Fruit fly (Drosophila melanogaster) whole organism, embryonic: Measurements from ENCODE around the gene Aasdh.
A peak's percentile ranks its signal among the peaks of the same experiment; 100 is the strongest.

ENCODE experiments used
- Atf6 ChIP-seq: fragments of 200-800 bp; sonication (Bioruptor generic); IDR thresholded peaks from 2 replicates; pipeline ENCODE4 v1.3.6; 2022; ENCODE audit warnings: missing biosample characterization, missing genetic modification characterization
- CG10543 ChIP-seq: fragments of 200-800 bp; sonication (Bioruptor generic); optimal IDR thresholded peaks from 3 replicates; lab custom pipeline; 2017; ENCODE audit warnings: missing biosample characterization, mild to moderate bottlenecking, missing genetic modification characterization, moderate library complexity
- CG11093 ChIP-seq: fragments of 200-800 bp; sonication (Bioruptor generic); IDR thresholded peaks from 3 replicates; pipeline ENCODE4 v1.3.6; 2022; ENCODE audit warnings: missing biosample characterization, missing genetic modification characterization
- CG12942 ChIP-seq: fragments of 200-800 bp; sonication (Bioruptor generic); optimal IDR thresholded peaks from 3 replicates; lab custom pipeline; 2016; ENCODE audit warnings: missing biosample characterization, missing genetic modification characterization
- CG15479 ChIP-seq: fragments of 200-800 bp; sonication (Bioruptor generic); optimal IDR thresholded peaks from 3 replicates; lab custom pipeline; 2019; ENCODE audit warnings: missing biosample characterization, mild to moderate bottlenecking, missing genetic modification characterization, moderate library complexity
- CG17186 ChIP-seq: fragments of 200-800 bp; sonication (Bioruptor generic); optimal IDR thresholded peaks from 3 replicates; lab custom pipeline; 2017; ENCODE audit warnings: missing biosample characterization, missing genetic modification reagents, missing genetic modification characterization
- CG2712 ChIP-seq: fragments of 200-800 bp; optimal IDR thresholded peaks from 3 replicates; lab custom pipeline; 2019; ENCODE audit warnings: missing biosample characterization, mild to moderate bottlenecking, missing genetic modification characterization, moderate library complexity
- CG32772 ChIP-seq: fragments of 200-800 bp; sonication (Bioruptor generic); IDR thresholded peaks from 2 replicates; pipeline ENCODE4 v1.3.6; 2022; ENCODE audit warnings: missing biosample characterization, missing genetic modification characterization
- CG34376 ChIP-seq: fragments of 200-800 bp; sonication (Bioruptor generic); optimal IDR thresholded peaks from 2 replicates; lab custom pipeline; 2018; ENCODE audit warnings: missing biosample characterization, mild to moderate bottlenecking, missing genetic modification characterization
- CG4404 ChIP-seq: fragments of 200-800 bp; sonication (Bioruptor generic); IDR thresholded peaks from 2 replicates; pipeline ENCODE4 v1.3.6; 2022; ENCODE audit warnings: missing biosample characterization, missing genetic modification characterization
- CG5245 ChIP-seq: fragments of 200-800 bp; sonication (Bioruptor generic); optimal IDR thresholded peaks from 3 replicates; lab custom pipeline; 2016; ENCODE audit warnings: missing biosample characterization, missing genetic modification characterization
- CG7556 ChIP-seq: fragments of 200-800 bp; sonication (Bioruptor generic); optimal IDR thresholded peaks from 2 replicates; lab custom pipeline; 2017; ENCODE audit warnings: missing biosample characterization, mild to moderate bottlenecking, missing genetic modification characterization
- CG7786 ChIP-seq: fragments of 200-800 bp; sonication (Bioruptor generic); optimal IDR thresholded peaks from 2 replicates; lab custom pipeline; 2016; ENCODE audit warnings: missing biosample characterization, missing genetic modification characterization
- CG8478 ChIP-seq: fragments of >200 bp; optimal IDR thresholded peaks from 2 replicates; lab custom pipeline; 2018
- CG9797 ChIP-seq: fragments of 200-800 bp; sonication (Bioruptor generic); optimal IDR thresholded peaks from 3 replicates; lab custom pipeline; 2018; ENCODE audit warnings: missing biosample characterization, mild to moderate bottlenecking, missing genetic modification characterization
- GATAe ChIP-seq: fragments of 200-800 bp; sonication (Bioruptor generic); conservative IDR thresholded peaks from 2 replicates; pipeline ENCODE4 v1.3.6; 2022; ENCODE audit warnings: missing biosample characterization, missing genetic modification characterization
- HmgZ ChIP-seq: fragments of 200-800 bp; sonication (Bioruptor generic); optimal IDR thresholded peaks from 2 replicates; lab custom pipeline; 2018; ENCODE audit warnings: missing biosample characterization, mild to moderate bottlenecking, missing genetic modification characterization
- Hmr ChIP-seq: fragments of 200-800 bp; sonication (Bioruptor generic); optimal IDR thresholded peaks from 3 replicates; lab custom pipeline; 2017; ENCODE audit warnings: mild to moderate bottlenecking, missing biosample characterization, missing genetic modification reagents, missing genetic modification characterization
- Hr3 ChIP-seq: fragments of 200-800 bp; sonication (Bioruptor generic); optimal IDR thresholded peaks from 3 replicates; lab custom pipeline; 2016; ENCODE audit warnings: missing biosample characterization, missing genetic modification characterization
- Lpt ChIP-seq: fragments of >200 bp; optimal IDR thresholded peaks from 2 replicates; lab custom pipeline; 2018; ENCODE audit warnings: missing biosample characterization, missing genetic modification characterization
- Mes4 ChIP-seq: fragments of 200-800 bp; sonication (Bioruptor generic); optimal IDR thresholded peaks from 2 replicates; lab custom pipeline; 2016; ENCODE audit warnings: missing biosample characterization, missing genetic modification characterization
- PHDP ChIP-seq: fragments of 200-800 bp; sonication (Bioruptor generic); optimal IDR thresholded peaks from 3 replicates; lab custom pipeline; 2018; ENCODE audit warnings: missing biosample characterization, mild to moderate bottlenecking, missing genetic modification characterization, moderate library complexity
- TFAM ChIP-seq: fragments of 200-800 bp; sonication (Bioruptor generic); optimal IDR thresholded peaks from 2 replicates; lab custom pipeline; 2017; ENCODE audit warnings: missing biosample characterization, missing genetic modification characterization, inconsistent platforms
- YL-1 ChIP-seq: fragments of 200-800 bp; sonication (Bioruptor generic); optimal IDR thresholded peaks from 3 replicates; lab custom pipeline; 2017; ENCODE audit warnings: missing biosample characterization, mild to moderate bottlenecking, missing genetic modification characterization
- abd-A ChIP-seq: fragments of 200-800 bp; sonication (Bioruptor generic); optimal IDR thresholded peaks from 3 replicates; lab custom pipeline; 2019; ENCODE audit warnings: missing biosample characterization, mild to moderate bottlenecking, missing genetic modification characterization, moderate library complexity
- az2 ChIP-seq: fragments of 200-800 bp; sonication (Bioruptor generic); optimal IDR thresholded peaks from 3 replicates; lab custom pipeline; 2016; ENCODE audit warnings: missing biosample characterization, missing genetic modification characterization
- bbx ChIP-seq: fragments of 200-800 bp; sonication (Bioruptor generic); IDR thresholded peaks from 2 replicates; pipeline ENCODE4 v1.3.6; 2022; ENCODE audit warnings: missing biosample characterization, missing genetic modification characterization; ENCODE audit not compliant: partially characterized antibody
- chinmo ChIP-seq: fragments of 200-800 bp; sonication (Bioruptor generic); IDR thresholded peaks from 4 replicates; pipeline ENCODE4 v1.3.6; 2022; ENCODE audit warnings: missing biosample characterization, missing genetic modification characterization; ENCODE audit not compliant: partially characterized antibody
- chm ChIP-seq: fragments of 200-800 bp; sonication (Bioruptor generic); IDR thresholded peaks from 2 replicates; pipeline ENCODE4 v1.3.6; 2022; ENCODE audit warnings: missing biosample characterization, missing genetic modification characterization
- emc ChIP-seq: fragments of 200-800 bp; sonication (Bioruptor generic); optimal IDR thresholded peaks from 2 replicates; lab custom pipeline; 2016; ENCODE audit warnings: missing biosample characterization, missing genetic modification characterization
- esg ChIP-seq: fragments of 200-800 bp; sonication (Bioruptor generic); conservative IDR thresholded peaks from 2 replicates; pipeline ENCODE4 v1.3.6; 2022; ENCODE audit warnings: missing biosample characterization, missing genetic modification characterization
- fd3F ChIP-seq: fragments of 200-800 bp; sonication (Bioruptor generic); optimal IDR thresholded peaks from 2 replicates; lab custom pipeline; 2018; ENCODE audit warnings: missing biosample characterization, mild to moderate bottlenecking, missing genetic modification characterization, moderate library complexity
- fru ChIP-seq: fragments of >200 bp; optimal IDR thresholded peaks from 2 replicates; lab custom pipeline; 2017
- gro ChIP-seq: fragments of 200-800 bp; sonication (Bioruptor generic); optimal IDR thresholded peaks from 2 replicates; lab custom pipeline; 2016; ENCODE audit warnings: missing biosample characterization, missing genetic modification characterization
- ind ChIP-seq: fragments of 200-800 bp; sonication (Bioruptor generic); optimal IDR thresholded peaks from 3 replicates; lab custom pipeline; 2016; ENCODE audit warnings: missing biosample characterization, missing genetic modification characterization
- lola ChIP-seq, 3 experiments: fragments of >200 bp in 2 of 3; fragments of 200-800 bp in 1 of 3; sonication (Bioruptor generic) in 1 of 3; optimal IDR thresholded peaks; 2 replicates each; lab custom pipeline; 2017 to 2019; ENCODE audit warnings: missing biosample characterization in 3 of 3, missing genetic modification characterization in 3 of 3, mild to moderate bottlenecking in 1 of 3, moderate library complexity in 1 of 3
- mirr ChIP-seq: fragments of 200-800 bp; sonication (Bioruptor generic); optimal IDR thresholded peaks from 3 replicates; lab custom pipeline; 2018; ENCODE audit warnings: missing biosample characterization, mild to moderate bottlenecking, missing genetic modification characterization
- nom ChIP-seq: fragments of 200-800 bp; sonication (Bioruptor generic); optimal IDR thresholded peaks from 2 replicates; lab custom pipeline; 2017; ENCODE audit warnings: missing biosample characterization, missing genetic modification characterization, mild to moderate bottlenecking, moderate library complexity, missing genetic modification reagents
- org-1 ChIP-seq: fragments of 200-800 bp; sonication (Bioruptor generic); optimal IDR thresholded peaks from 2 replicates; lab custom pipeline; 2017; ENCODE audit warnings: missing biosample characterization, missing genetic modification characterization
- p53 ChIP-seq: fragments of 200-800 bp; sonication (Bioruptor generic); optimal IDR thresholded peaks from 2 replicates; lab custom pipeline; 2016; ENCODE audit warnings: missing biosample characterization, missing genetic modification characterization
- rib ChIP-seq: fragments of 200-800 bp; sonication (Bioruptor generic); IDR thresholded peaks from 2 replicates; pipeline ENCODE4 v1.3.6; 2022; ENCODE audit warnings: missing biosample characterization, missing genetic modification characterization
- slou ChIP-seq: fragments of 200-800 bp; sonication (Bioruptor generic); optimal IDR thresholded peaks from 3 replicates; lab custom pipeline; 2016; ENCODE audit warnings: missing biosample characterization, missing genetic modification characterization
- stc ChIP-seq: fragments of 200-800 bp; sonication (Bioruptor generic); IDR thresholded peaks from 2 replicates; pipeline ENCODE4 v1.3.6; 2022; ENCODE audit warnings: missing biosample characterization, missing genetic modification characterization
- sug ChIP-seq: fragments of 200-800 bp; optimal IDR thresholded peaks from 2 replicates; lab custom pipeline; 2019; ENCODE audit warnings: missing biosample characterization, mild to moderate bottlenecking, missing genetic modification characterization, moderate library complexity
- tna ChIP-seq: fragments of 200-800 bp; sonication (Bioruptor generic); IDR thresholded peaks from 2 replicates; pipeline ENCODE4 v1.3.6; 2022; ENCODE audit warnings: missing biosample characterization, missing genetic modification characterization; ENCODE audit not compliant: partially characterized antibody
- vvl ChIP-seq: fragments of 200-800 bp; sonication (Bioruptor generic); IDR thresholded peaks from 2 replicates; pipeline ENCODE4 v1.3.6; 2022; ENCODE audit warnings: missing biosample characterization, missing genetic modification characterization
- yki ChIP-seq: fragments of >200 bp; optimal IDR thresholded peaks from 3 replicates; lab custom pipeline; 2018
- z ChIP-seq: fragments of 200-800 bp; sonication (Bioruptor generic); IDR thresholded peaks from 3 replicates; pipeline ENCODE4 v1.3.6; 2022; ENCODE audit warnings: missing biosample characterization, missing genetic modification characterization
- zfh1 ChIP-seq: fragments of 200-800 bp; sonication (Bioruptor generic); IDR thresholded peaks from 3 replicates; pipeline ENCODE4 v1.3.6; 2022; ENCODE audit warnings: missing biosample characterization, missing genetic modification characterization
- zfh2 ChIP-seq: fragments of 200-800 bp; sonication (Bioruptor generic); optimal IDR thresholded peaks from 2 replicates; lab custom pipeline; 2016; ENCODE audit warnings: missing biosample characterization, missing genetic modification characterization

The Aasdh gene

dm6 chr2L:8461782-8462453 is 12.5 kb upstream of the Aasdh start (continued):
- TF ChIP-seq slou (GFP tag; lab: Kevin White, UChicago) (no peak), lola (GFP tag; optimal IDR thresholded peaks at IDR 0.05; lab: Kevin White, UChicago) (peak in 1 of 3 experiments; percentile 4), CG5245 (no peak)

DNA sequence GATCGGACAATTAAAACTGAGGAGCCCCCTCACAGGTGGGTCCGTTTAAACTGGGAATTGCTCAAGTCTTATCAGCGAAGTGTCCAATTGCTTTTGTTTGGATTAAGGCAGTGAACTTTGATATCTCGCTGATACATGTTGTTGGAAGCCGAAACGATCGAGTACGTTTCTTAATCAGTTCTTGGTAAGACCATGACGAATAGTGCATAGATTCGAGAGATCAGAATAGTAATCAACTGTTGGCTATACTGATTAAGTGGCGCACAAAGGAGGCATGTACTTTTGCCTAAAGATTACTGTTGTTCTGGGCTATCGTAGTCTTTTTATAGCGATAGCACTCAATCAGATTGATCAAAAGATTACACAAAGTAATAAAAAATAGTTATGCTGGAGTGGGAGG is 2.1 kb upstream of the Aasdh start:
- TF ChIP-seq fd3F (no peak), Hmr (GFP tag; lab: Kevin White, UChicago) (no peak), tna (GFP tag; lab: Robert Waterston, UW) (no peak), chinmo (0 out of 4 replicates have a peak, but pooled peaks have one; percentile 63), CG10543 (peak; percentile 51), CG7786 (GFP tag; lab: Kevin White, UChicago) (no peak), TFAM (GFP tag; lab: Kevin White, UChicago) (no peak), emc (GFP tag; lab: Kevin White, UChicago) (no peak), bbx (GFP tag; lab: Robert Waterston, UW) (no peak), fru (lab: Kevin White, UChicago) (no peak), zfh1 (GFP tag; lab: Robert Waterston, UW) (no peak), PHDP (tag; lab: Kevin White, UChicago) (no peak), HmgZ (tag; lab: Kevin White, UChicago) (peak; percentile 6), YL-1 (GFP tag; lab: Kevin White, UChicago) (no peak), nom (GFP tag; lab: Kevin White, UChicago) (no peak), CG12942 (no peak), vvl (GFP tag; lab: Robert Waterston, UW) (no peak), CG7556 (GFP tag; lab: Kevin White, UChicago) (no peak), CG9797 (no peak), CG11093 (GFP tag; lab: Robert Waterston, UW) (no peak), CG15479 (GFP tag; lab: Kevin White, UChicago) (no peak), Atf6 (0 out of 2 replicates have a peak, but pooled peaks have one; percentile 29), rib (no peak), CG34376 (GFP tag; lab: Kevin White, UChicago) (peak; percentile 83), gro (peak; percentile 57), az2 (GFP tag; lab: Kevin White, UChicago) (no peak), CG32772 (GFP tag; lab: Robert Waterston, UW) (no peak), p53 (GFP tag; lab: Kevin White, UChicago) (no peak), CG17186 (GFP tag; lab: Kevin White, UChicago) (no peak), mirr (GFP tag; lab: Kevin White, UChicago) (peak; percentile 93), Hr3 (GFP tag; lab: Kevin White, UChicago) (no peak), chm (GFP tag; lab: Robert Waterston, UW) (no peak), yki (lab: Kevin White, UChicago) (no peak), sug (tag; lab: Kevin White, UChicago) (peak; percentile 99), CG8478 (lab: Kevin White, UChicago) (no peak), Lpt (GFP tag; lab: Kevin White, UChicago) (no peak), z (GFP tag; lab: Robert Waterston, UW) (no peak), Mes4 (GFP tag; lab: Kevin White, UChicago) (no peak), abd-A (tag; lab: Kevin White, UChicago) (no peak), CG4404 (GFP tag; lab: Robert Waterston, UW) (no peak), stc (0 out of 2 replicates have a peak, but pooled peaks have one; percentile 6), esg (no peak), GATAe (GFP tag; lab: Robert Waterston, UW) (peak; percentile 53), org-1 (GFP tag; lab: Kevin White, UChicago) (no peak), ind (GFP tag; lab: Kevin White, UChicago) (no peak), CG2712 (no peak), zfh2 (GFP tag; lab: Kevin White, UChicago) (no peak)
